Worm (Caenorhabditis elegans): ENCODE measurements around the gene H14N18.2.

Gene H14N18.2

DNA sequence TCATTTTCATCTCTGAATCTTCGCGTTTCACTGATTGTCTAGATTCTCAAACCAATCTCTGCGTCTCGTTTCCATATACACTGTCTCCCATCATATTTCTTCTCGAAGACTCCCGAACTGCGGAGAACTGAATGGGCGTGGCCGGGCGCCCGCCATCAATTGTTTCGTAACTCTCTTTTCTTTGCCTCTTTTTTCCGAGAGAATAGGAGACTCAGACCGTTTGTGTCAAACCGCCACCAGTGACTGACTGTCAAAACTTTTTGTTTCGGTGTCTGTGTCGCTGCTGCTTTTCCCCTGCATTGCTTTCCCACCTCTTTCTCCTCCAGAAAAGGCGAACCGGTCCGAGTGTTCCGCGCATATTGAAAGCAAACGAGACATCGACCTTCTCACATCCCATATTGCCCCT is 3.8 kb downstream of the H14N18.2 start, which contains the start of gene unc-23 (continued):
- TF ChIP-seq nhr-11 (tag; optimal IDR thresholded peaks at IDR 0.05), result peak; percentile 41
- TF ChIP-seq snu-23 (GFP tag; optimal IDR thresholded peaks at IDR 0.05), result peak; percentile 97
- no peak for TF ChIP-seq hlh-4 (tag; optimal IDR thresholded peaks at IDR 0.05)
- TF ChIP-seq lin-39 (tag; optimal IDR thresholded peaks at IDR 0.05), result peak; percentile 24
- peak; percentile 90 for TF ChIP-seq nhr-19 (GFP tag; conservative IDR thresholded peaks at IDR 0.05)
- peak; percentile 74 for TF ChIP-seq ztf-4 (tag; optimal IDR thresholded peaks at IDR 0.05)
- no peak for TF ChIP-seq fkh-10 (GFP tag; optimal IDR thresholded peaks at IDR 0.05)
- peak; percentile 84 for TF ChIP-seq tbx-2 (tag; optimal IDR thresholded peaks at IDR 0.05)
- peak; percentile 61 for TF ChIP-seq sup-37 (GFP tag; optimal IDR thresholded peaks at IDR 0.05)
- TF ChIP-seq nhr-90 (tag; optimal IDR thresholded peaks at IDR 0.05; ENCODE audit: poor library complexity), result peak; percentile 92
- no peak for TF ChIP-seq F16B12.6 (tag; optimal IDR thresholded peaks at IDR 0.05)
- peak; percentile 7 for TF ChIP-seq lir-3 (tag; optimal IDR thresholded peaks at IDR 0.05; ENCODE audit: poor library complexity)
- no peak for TF ChIP-seq vab-15 (tag; optimal IDR thresholded peaks at IDR 0.05)
- TF ChIP-seq rnt-1 (tag; optimal IDR thresholded peaks at IDR 0.05), result peak; percentile 86
- TF ChIP-seq ets-5 (GFP tag; IDR thresholded peaks at IDR 0.05), result no peak
- peak; percentile 44 to 52 (median 49) for TF ChIP-seq dpl-1 (GFP tag; optimal IDR thresholded peaks at IDR 0.05)
- TF ChIP-seq nhr-47 (tag; optimal IDR thresholded peaks at IDR 0.05), result peak; percentile 76
- peak; percentile 96 for TF ChIP-seq nhr-71 (tag; optimal IDR thresholded peaks at IDR 0.05)
- TF ChIP-seq C16A3.4 (tag; optimal IDR thresholded peaks at IDR 0.05), result peak; percentile 73
- TF ChIP-seq isw-1 (GFP tag; IDR thresholded peaks at IDR 0.05), result peak; percentile 9; the same call in 1 of the 2 replicates
- TF ChIP-seq elt-2 (tag; optimal IDR thresholded peaks at IDR 0.05), result peak; percentile 63
- TF ChIP-seq mdl-1 (tag; optimal IDR thresholded peaks at IDR 0.05), result peak in 1 of 2 experiments; percentile 83
- TF ChIP-seq aha-1 (tag; optimal IDR thresholded peaks at IDR 0.05), result peak; percentile 8
- TF ChIP-seq mab-9 (GFP tag; IDR thresholded peaks at IDR 0.05), result peak; percentile 59; the same call in 1 of the 2 replicates
- TF ChIP-seq egl-27 (tag; optimal IDR thresholded peaks at IDR 0.05), result peak in 1 of 2 experiments; percentile 8
- TF ChIP-seq nhr-85 (tag), result peak; percentile 97
- TF ChIP-seq ceh-88 (GFP tag; IDR thresholded peaks at IDR 0.05), result peak; percentile 27; the same call in 1 of the 2 replicates
- peak; percentile 58 to 79 for TF ChIP-seq lsy-2 (tag; optimal IDR thresholded peaks at IDR 0.05)
- peak; percentile 95 for TF ChIP-seq blmp-1 (tag; optimal IDR thresholded peaks at IDR 0.05)
- TF ChIP-seq lin-14 (GFP tag; optimal IDR thresholded peaks at IDR 0.05), result peak; percentile 94

ce11 chrV:8936791-8937475 is 4.5 kb downstream of the H14N18.2 start:
- TF ChIP-seq nhr-19 (GFP tag; conservative IDR thresholded peaks at IDR 0.05), result peak; percentile 49
- TF ChIP-seq nhr-20 (tag; optimal IDR thresholded peaks at IDR 0.05), result peak; percentile 25
- no peak for TF ChIP-seq lin-13 (GFP tag; optimal IDR thresholded peaks at IDR 0.05)
- TF ChIP-seq rnt-1 (tag; optimal IDR thresholded peaks at IDR 0.05), result peak; percentile 58
- TF ChIP-seq ztf-11 (tag; optimal IDR thresholded peaks at IDR 0.05), result no peak
- no peak for TF ChIP-seq hlh-17 (GFP tag; optimal IDR thresholded peaks at IDR 0.05; ENCODE audit: borderline replicate concordance)
- TF ChIP-seq unc-30 (tag; optimal IDR thresholded peaks at IDR 0.05), result no peak
- no peak for TF ChIP-seq hpl-2 (GFP tag; optimal IDR thresholded peaks at IDR 0.05)
- TF ChIP-seq dsc-1 (tag; optimal IDR thresholded peaks at IDR 0.05), result no peak
- TF ChIP-seq swsn-7 (tag; optimal IDR thresholded peaks at IDR 0.05), result peak; percentile 31
- TF ChIP-seq efl-1 (optimal IDR thresholded peaks at IDR 0.05), result no peak
- TF ChIP-seq efl-1 (GFP tag; optimal IDR thresholded peaks at IDR 0.05 in 1 of 2), result peak in 1 of 2 experiments; percentile 59
- peak; percentile 78 for TF ChIP-seq lin-14 (GFP tag; optimal IDR thresholded peaks at IDR 0.05)
- no peak for TF ChIP-seq sptf-1 (tag; optimal IDR thresholded peaks at IDR 0.05)
- TF ChIP-seq lsy-2 (tag; optimal IDR thresholded peaks at IDR 0.05), result peak in 1 of 2 experiments; percentile 21
- TF ChIP-seq grh-1 (GFP tag; IDR thresholded peaks at IDR 0.05), result no peak
- peak; percentile 49 for TF ChIP-seq snu-23 (GFP tag; optimal IDR thresholded peaks at IDR 0.05)
- no peak for TF ChIP-seq unc-98 (GFP tag; IDR thresholded peaks at IDR 0.05)
- TF ChIP-seq elt-2 (tag; optimal IDR thresholded peaks at IDR 0.05), result peak; percentile 14
- peak; percentile 78 for TF ChIP-seq blmp-1 (tag; optimal IDR thresholded peaks at IDR 0.05)
- peak in 1 of 6 experiments; percentile 21 for TF ChIP-seq elt-3 (tag; optimal IDR thresholded peaks at IDR 0.05)
- TF ChIP-seq nhr-71 (tag; optimal IDR thresholded peaks at IDR 0.05), result peak; percentile 51
- TF ChIP-seq mdl-1 (tag; optimal IDR thresholded peaks at IDR 0.05), result peak in 1 of 2 experiments; percentile 2
- TF ChIP-seq fkh-10 (GFP tag; optimal IDR thresholded peaks at IDR 0.05), result no peak
- TF ChIP-seq pag-3 (tag; optimal IDR thresholded peaks at IDR 0.05; ENCODE audit: borderline replicate concordance, insufficient read depth), result no peak
- no peak for TF ChIP-seq vab-15 (tag; optimal IDR thresholded peaks at IDR 0.05)
- TF ChIP-seq C04F5.9 (tag; optimal IDR thresholded peaks at IDR 0.05), result no peak
- TF ChIP-seq mep-1 (tag; optimal IDR thresholded peaks at IDR 0.05), result peak; percentile 66
- no peak for TF ChIP-seq alr-1 (tag; optimal IDR thresholded peaks at IDR 0.05; ENCODE audit: borderline replicate concordance)
- TF ChIP-seq nhr-47 (tag; optimal IDR thresholded peaks at IDR 0.05), result no peak

All from whole organism, L1 larva.